Worm (Caenorhabditis elegans) whole organism, L1 larva: Measurements from ENCODE around the gene num-1.

Source experiments
- alr-1 ChIP-seq: fragments of 200-800 bp; sonication (Bioruptor generic); optimal IDR thresholded peaks from 2 replicates; lab custom pipeline; 2018; ENCODE audit warnings: borderline replicate concordance, mild to moderate bottlenecking, missing genetic modification characterization, missing compliant biosample characterization
- ama-1 ChIP-seq: fragments of 150-350 bp; optimal IDR thresholded peaks from 2 replicates; lab custom pipeline; 2014
- blmp-1 ChIP-seq: fragments of 150-350 bp; optimal IDR thresholded peaks from 2 replicates; lab custom pipeline; 2014; ENCODE audit warnings: missing biosample characterization, missing genetic modification characterization
- hlh-17 ChIP-seq: fragments of 200-800 bp; sonication (Bioruptor generic); optimal IDR thresholded peaks from 2 replicates; lab custom pipeline; 2018; ENCODE audit warnings: missing genetic modification characterization, mild to moderate bottlenecking, missing compliant biosample characterization, moderate library complexity, borderline replicate concordance
- lin-13 ChIP-seq: fragments of 150-350 bp; optimal IDR thresholded peaks from 2 replicates; lab custom pipeline; 2014; ENCODE audit warnings: missing biosample characterization, missing genetic modification reagents, missing genetic modification characterization
- nhr-20 ChIP-seq: sonication (generic microtip); optimal IDR thresholded peaks from 2 replicates; lab custom pipeline; 2016; ENCODE audit warnings: mild to moderate bottlenecking, missing genetic modification characterization, missing compliant biosample characterization
- nhr-71 ChIP-seq: sonication (generic microtip); optimal IDR thresholded peaks from 2 replicates; lab custom pipeline; 2016; ENCODE audit warnings: mild to moderate bottlenecking, missing genetic modification characterization, moderate library complexity, missing compliant biosample characterization
- nhr-77 ChIP-seq: fragments of 150-350 bp; optimal IDR thresholded peaks from 2 replicates; lab custom pipeline; 2014; ENCODE audit warnings: missing biosample characterization, missing genetic modification characterization
- skn-1 ChIP-seq: fragments of 150-350 bp; optimal IDR thresholded peaks from 2 replicates; lab custom pipeline; 2014; ENCODE audit warnings: missing biosample characterization, missing genetic modification characterization
- snpc-4 ChIP-seq: fragments of 150-350 bp; optimal IDR thresholded peaks from 2 replicates; lab custom pipeline; 2014; ENCODE audit warnings: missing biosample characterization, missing genetic modification characterization
- sup-37 ChIP-seq: fragments of 200-800 bp; sonication (Bioruptor generic); optimal IDR thresholded peaks from 2 replicates; lab custom pipeline; 2018; ENCODE audit warnings: mild to moderate bottlenecking, missing genetic modification characterization, missing compliant biosample characterization
- unc-62 ChIP-seq: fragments of 150-350 bp; optimal IDR thresholded peaks from 2 replicates; lab custom pipeline; 2014; ENCODE audit warnings: missing biosample characterization, missing genetic modification reagents, missing genetic modification characterization
- ztf-11 ChIP-seq, 2 experiments: sonication (generic microtip); optimal IDR thresholded peaks; 2 replicates each; lab custom pipeline; 2016 to 2017; ENCODE audit warnings: missing genetic modification characterization in 2 of 2, missing biosample characterization in 1 of 2, missing compliant biosample characterization in 1 of 2
- ztf-4 ChIP-seq: fragments of 150-350 bp; optimal IDR thresholded peaks from 2 replicates; lab custom pipeline; 2014; ENCODE audit warnings: missing biosample characterization, missing genetic modification characterization

DNA sequence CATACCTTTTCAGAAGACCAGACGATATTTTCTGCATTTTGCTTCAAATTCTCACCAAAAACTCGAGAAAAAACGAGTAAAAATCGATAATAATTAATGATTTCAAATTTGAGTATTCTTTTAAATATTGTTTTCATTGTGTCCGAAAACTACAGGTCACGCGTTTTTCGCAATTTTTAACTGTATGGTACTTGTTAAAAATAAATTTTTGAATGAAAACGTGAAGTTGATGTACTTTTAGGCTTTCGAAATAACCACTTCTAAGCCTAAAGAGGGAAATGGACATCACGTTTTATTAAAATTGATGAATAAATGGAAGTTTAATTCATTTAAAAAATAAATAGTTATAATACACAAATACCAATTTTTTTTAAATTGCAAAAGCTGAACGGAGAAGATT is 26.7 kb upstream of the num-1 start, which contains the start of gene Y44A6D.5:
- TF ChIP-seq alr-1 (tag; lab: Kevin White, UChicago): no peak
- no peak for TF ChIP-seq nhr-71 (tag; lab: Kevin White, UChicago)
- no peak for TF ChIP-seq skn-1
- no peak for TF ChIP-seq nhr-77
- no peak for TF ChIP-seq ztf-4 (tag; lab: Kevin White, UChicago)
- TF ChIP-seq ztf-11 (tag; optimal IDR thresholded peaks at IDR 0.05; lab: Kevin White, UChicago): no peak
- TF ChIP-seq ama-1 (lab: Kevin White, UChicago): no peak
- no peak for TF ChIP-seq blmp-1 (tag; lab: Kevin White, UChicago)
- no peak for TF ChIP-seq sup-37
- no peak for TF ChIP-seq lin-13 (GFP tag; lab: Kevin White, UChicago)
- no peak for TF ChIP-seq snpc-4 (tag; lab: Kevin White, UChicago)
- no peak for TF ChIP-seq unc-62
- TF ChIP-seq nhr-20: no peak
- TF ChIP-seq hlh-17: no peak
